Worm (Caenorhabditis elegans) whole organism, dauer: Measurements from ENCODE around the gene C16C8.16.
"Not testable (repeated sequence)": the region's sequence is repeated elsewhere in the genome, so short reads cannot be mapped to it uniquely, and the experiment has no call there.

Source experiments
- unc-62 ChIP-seq: sonication (generic microtip); optimal IDR thresholded peaks from 2 replicates; lab custom pipeline; 2017; ENCODE audit warnings: missing biosample characterization, missing genetic modification reagents, missing genetic modification characterization

The C16C8.16 gene

ce11 chrII:3439842-3440640 lies 5.5 kb upstream of the C16C8.16 start:
- TF ChIP-seq unc-62 (GFP tag; lab: Kevin White, UChicago), result no peak

ce11 chrII:3440641-3440926 lies 5.0 kb upstream of the C16C8.16 start, which contains the start of gene C16C8.17:
Gene C16C8.17 (plus strand): TSS chrII:3440827.
- no peak for TF ChIP-seq unc-62 (GFP tag; lab: Kevin White, UChicago)

DNA sequence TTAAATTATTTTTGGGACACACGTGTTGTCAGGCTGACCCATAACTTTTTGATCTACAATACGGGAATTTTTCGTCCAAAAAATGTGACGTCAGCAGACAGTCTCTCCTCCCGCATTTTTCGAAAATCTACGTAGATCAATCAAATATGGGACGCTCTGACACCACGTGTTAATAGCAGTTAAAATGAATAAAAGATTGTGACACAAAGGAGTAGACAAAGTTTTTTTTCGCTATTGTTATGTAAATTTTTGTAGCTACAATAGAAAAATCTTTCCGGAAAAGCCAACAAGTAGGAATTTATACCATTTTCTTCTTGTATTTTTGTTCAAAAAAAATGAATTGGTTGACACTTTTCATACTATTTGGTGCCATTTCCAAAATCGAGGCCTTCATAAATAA lies 4.2 kb upstream of the C16C8.16 start, which contains the start of gene C16C8.27:
C16C8.27 (plus strand) TSS at position 301 of the 400 bp plus-strand sequence.
- TF ChIP-seq unc-62 (GFP tag; lab: Kevin White, UChicago), result no peak

- no peak for TF ChIP-seq unc-62 (GFP tag; lab: Kevin White, UChicago)
Measured at ce11 chrII:3443154-3443553, 2.4 kb upstream of the C16C8.16 start, which contains the start of gene C16C8.22. Gene C16C8.22 (minus strand): TSS chrII:3443254.

DNA sequence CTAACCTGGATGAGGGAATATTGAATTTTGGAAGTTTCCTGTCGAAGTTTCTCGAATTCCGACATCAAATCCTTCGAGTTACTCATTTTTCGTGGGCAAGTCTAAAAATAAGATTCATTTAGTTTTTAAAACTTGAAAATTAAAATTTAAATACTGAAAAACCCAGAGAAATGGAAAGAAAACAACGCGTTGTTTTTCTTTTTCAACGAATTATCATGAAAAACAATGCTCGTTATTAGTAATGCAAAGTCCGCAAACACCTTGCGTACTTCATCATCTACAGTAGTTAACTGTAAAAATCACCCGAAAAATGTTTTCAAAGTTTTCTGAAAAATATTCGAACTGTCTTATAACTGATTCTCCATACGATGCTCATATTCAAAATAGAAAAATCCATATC lies 1.3 kb upstream of the C16C8.16 start, which contains the start of gene C16C8.4:
C16C8.4 (minus strand) TSS at position 101 of the 400 bp plus-strand sequence.
- TF ChIP-seq unc-62 (GFP tag; lab: Kevin White, UChicago), result no peak

DNA sequence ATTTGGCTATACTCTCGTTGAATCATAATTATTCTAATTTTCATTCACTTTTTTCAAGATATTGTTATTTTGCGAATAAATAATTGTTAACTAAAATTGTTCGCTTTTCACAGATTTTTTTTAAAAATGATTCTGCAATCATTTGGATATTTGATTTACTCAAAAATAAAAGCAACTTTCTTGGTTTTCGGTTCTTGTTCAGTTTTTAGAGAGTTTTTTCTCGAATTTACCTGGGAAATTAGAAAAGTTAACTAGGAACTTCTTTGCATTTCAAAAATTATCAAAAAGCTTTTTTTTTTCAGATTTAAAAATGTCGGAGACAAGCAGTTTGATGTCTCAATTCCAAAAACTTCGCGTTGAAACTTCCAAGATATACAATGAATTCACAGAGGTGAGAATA lies 1.1 kb downstream of the C16C8.16 start, which contains the start of the genes C16C8.20 and gldi-6:
C16C8.20 (plus strand) TSS at position 301 of the 400 bp plus-strand sequence.
gldi-6 (plus strand) TSS at position 301 of the 400 bp plus-strand sequence.
- no peak for TF ChIP-seq unc-62 (GFP tag; lab: Kevin White, UChicago)

ce11 chrII:3447906-3448305 lies 2.4 kb downstream of the C16C8.16 start, which contains the start of gene C16C8.21:
Gene C16C8.21 (plus strand): TSS chrII:3448206.
- TF ChIP-seq unc-62 (GFP tag; lab: Kevin White, UChicago), result no peak

DNA sequence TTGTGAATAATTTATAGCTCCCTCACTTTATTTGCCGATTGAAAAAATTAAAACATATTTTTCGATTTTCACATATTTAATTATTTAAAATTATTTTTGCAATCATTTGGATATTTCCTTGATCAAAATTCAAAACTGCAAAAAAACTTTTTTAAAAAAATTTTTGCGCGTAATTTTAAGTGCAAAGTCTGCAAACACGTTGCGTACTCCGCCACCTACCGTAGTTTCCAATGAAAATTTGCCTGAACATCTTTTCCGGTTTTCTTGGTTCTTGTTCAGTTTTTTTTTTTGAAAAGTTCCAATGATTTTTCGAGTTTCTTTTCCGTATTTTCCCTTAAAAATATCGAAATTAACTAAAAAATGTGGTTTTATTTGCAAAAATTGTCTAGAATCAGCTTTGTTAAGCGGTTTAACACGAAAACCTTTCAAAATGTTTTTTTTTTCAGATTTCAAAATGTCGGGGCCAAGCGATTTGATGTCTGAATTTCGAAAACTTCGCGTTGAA lies 3.3 kb downstream of the C16C8.16 start, which contains the start of gene C16C8.25:
C16C8.25 (plus strand) TSS at position 455 of the 505 bp plus-strand sequence.
- TF ChIP-seq unc-62 (GFP tag; lab: Kevin White, UChicago), result no peak

ce11 chrII:3449514-3449913 lies 4.0 kb downstream of the C16C8.16 start, which contains the start of gene C16C8.14:
Gene C16C8.14 (plus strand): TSS chrII:3449814.
- TF ChIP-seq unc-62 (GFP tag; lab: Kevin White, UChicago), result not testable (repeated sequence)

- no peak for TF ChIP-seq unc-62 (GFP tag; lab: Kevin White, UChicago)
Measured at ce11 chrII:3452421-3452820, 6.9 kb downstream of the C16C8.16 start, which contains the start of gene C16C8.12. Gene C16C8.12 (plus strand): TSS chrII:3452721.

DNA sequence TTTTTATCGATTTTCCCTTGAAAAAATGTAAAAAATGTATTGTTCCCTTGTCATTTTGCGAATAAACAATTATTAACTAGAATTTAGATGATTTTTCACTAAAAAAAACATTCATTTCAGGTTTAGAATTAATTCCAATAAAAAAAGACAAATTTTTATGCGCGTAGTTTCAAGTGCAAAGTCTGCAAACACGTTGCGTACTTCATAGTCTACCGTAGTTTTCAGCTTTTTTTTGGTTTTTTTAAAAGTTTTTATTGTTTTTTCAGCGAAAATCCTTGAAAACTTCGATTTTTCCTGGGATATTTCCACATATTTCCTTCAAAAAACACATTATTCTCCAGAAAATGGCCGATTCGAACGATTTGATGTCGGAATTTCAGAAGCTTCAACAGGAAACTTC lies 8.0 kb downstream of the C16C8.16 start, which contains the start of gene C16C8.11:
C16C8.11 (plus strand) TSS at position 188 of the 400 bp plus-strand sequence.
- TF ChIP-seq unc-62 (GFP tag; lab: Kevin White, UChicago), result no peak

DNA sequence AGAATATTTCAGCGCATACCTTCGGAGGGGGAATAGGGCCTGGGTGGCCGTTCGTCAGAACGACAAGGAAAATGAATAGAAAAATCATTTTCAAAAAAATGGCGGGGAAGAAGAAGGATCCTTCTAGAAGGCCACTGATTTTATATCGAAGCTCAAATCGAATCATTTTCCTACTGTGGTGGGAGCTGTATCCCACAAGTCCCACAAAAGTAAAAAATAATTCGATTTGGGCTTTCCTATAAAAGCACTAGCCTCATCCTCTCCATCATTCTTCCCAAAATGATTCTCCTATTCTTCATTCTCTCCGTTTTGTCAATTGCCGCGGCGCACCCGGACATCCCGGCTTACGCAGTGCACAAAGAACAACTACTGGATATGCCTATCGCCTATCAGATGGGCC lies 12.7 kb downstream of the C16C8.16 start, which contains the start of the genes C16C8.26 and C16C8.19:
C16C8.26 (minus strand) TSS at position 101 of the 400 bp plus-strand sequence.
C16C8.19 (plus strand) TSS at position 279 of the 400 bp plus-strand sequence.
- no peak for TF ChIP-seq unc-62 (GFP tag; lab: Kevin White, UChicago)

DNA sequence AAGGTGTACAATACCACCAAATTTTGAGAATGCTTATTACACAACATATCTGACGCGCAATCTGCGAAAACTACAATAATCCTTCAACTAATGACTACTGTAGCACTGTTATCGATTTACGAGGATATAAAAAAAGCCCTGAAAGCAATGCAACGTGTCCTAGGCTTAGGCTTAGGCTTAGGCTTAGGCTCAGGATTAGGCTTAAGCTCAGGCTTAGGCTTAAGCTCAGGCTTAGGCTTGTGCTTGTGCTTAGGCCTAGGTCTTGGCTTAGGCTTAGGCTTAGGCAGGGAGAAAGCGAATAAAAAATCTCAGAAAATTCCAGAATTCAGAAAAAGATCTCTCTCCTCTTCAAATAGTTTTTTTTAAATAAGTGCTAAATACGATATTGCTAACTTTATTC lies 13.6 kb downstream of the C16C8.16 start:
- TF ChIP-seq unc-62 (GFP tag; lab: Kevin White, UChicago), result no peak

DNA sequence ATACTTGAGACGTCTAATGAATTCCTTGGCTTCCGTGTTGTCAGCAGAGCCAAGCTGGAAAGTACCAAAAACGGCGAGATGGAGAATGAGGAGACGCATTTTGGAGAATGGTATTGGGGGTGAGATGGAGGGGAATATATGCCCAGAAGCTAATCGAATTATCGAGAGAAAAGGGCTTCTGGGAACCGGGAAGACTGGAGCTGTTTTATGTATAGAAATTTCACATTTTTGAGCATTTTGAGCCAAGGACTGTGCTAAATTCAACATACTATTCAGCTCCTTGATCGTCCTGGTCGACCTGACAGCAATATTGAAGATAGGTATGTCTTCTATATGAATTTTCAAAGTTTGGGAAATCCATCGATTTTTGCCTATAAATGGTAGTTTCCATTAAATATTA lies 14.5 kb downstream of the C16C8.16 start, which contains the start of gene C16C8.7:
C16C8.7 (minus strand) TSS at position 101 of the 400 bp plus-strand sequence.
- no peak for TF ChIP-seq unc-62 (GFP tag; lab: Kevin White, UChicago)

DNA sequence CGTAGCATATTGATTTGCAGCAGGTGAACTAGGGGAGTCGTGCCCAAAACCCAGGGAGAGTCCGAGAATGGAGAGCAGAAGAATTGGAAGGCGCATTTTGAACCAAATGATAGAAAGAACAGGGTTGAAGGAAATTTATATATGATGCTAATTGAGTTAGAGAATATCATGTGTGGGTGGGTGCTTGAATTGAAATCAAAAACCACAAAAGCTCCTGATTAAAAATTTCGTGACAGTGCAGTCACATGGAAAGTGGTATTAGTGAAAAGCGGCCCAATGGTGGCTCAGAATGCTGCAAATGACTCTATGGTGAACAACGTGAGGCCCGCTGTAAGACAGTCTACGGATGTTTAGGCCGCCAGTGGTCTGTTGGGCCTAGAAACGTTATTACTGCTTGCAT lies 16.0 kb downstream of the C16C8.16 start, which contains the start of gene C16C8.8:
C16C8.8 (minus strand) TSS at position 101 of the 400 bp plus-strand sequence.
- TF ChIP-seq unc-62 (GFP tag; lab: Kevin White, UChicago), result no peak

- no peak for TF ChIP-seq unc-62 (GFP tag; lab: Kevin White, UChicago)
Measured at ce11 chrII:3463097-3463496, 17.5 kb downstream of the C16C8.16 start, which contains the start of gene C16C8.9. Gene C16C8.9 (minus strand): TSS chrII:3463197.
